Worm (Caenorhabditis elegans) whole organism, L2 larva: ENCODE data around the gene H41C03.1.
A peak's percentile ranks its signal among the peaks of the same experiment; 100 is the strongest.

Source experiments
- C34F6.9 ChIP-seq: fragments of 150-350 bp; optimal IDR thresholded peaks from 2 replicates; lab custom pipeline; 2014; ENCODE audit warnings: missing biosample characterization, missing genetic modification characterization
- F13H6.1 ChIP-seq: sonication (generic microtip); optimal IDR thresholded peaks from 2 replicates; lab custom pipeline; 2016; ENCODE audit warnings: missing genetic modification characterization, missing compliant biosample characterization
- R02D3.7 ChIP-seq: fragments of 150-350 bp; optimal IDR thresholded peaks from 2 replicates; lab custom pipeline; 2014; ENCODE audit warnings: missing biosample characterization, missing genetic modification characterization
- Y55F3AM.14 ChIP-seq: fragments of 200-800 bp; sonication (Bioruptor generic); optimal IDR thresholded peaks from 2 replicates; lab custom pipeline; 2018; ENCODE audit warnings: mild to moderate bottlenecking, missing genetic modification characterization, missing compliant biosample characterization
- alr-1 ChIP-seq: fragments of 150-350 bp; optimal IDR thresholded peaks from 2 replicates; lab custom pipeline; 2014; ENCODE audit warnings: missing biosample characterization, missing genetic modification characterization
- aly-2 ChIP-seq: fragments of 150-350 bp; optimal IDR thresholded peaks from 2 replicates; lab custom pipeline; 2014; ENCODE audit warnings: missing biosample characterization, missing genetic modification characterization
- blmp-1 ChIP-seq: sonication (generic microtip); optimal IDR thresholded peaks from 2 replicates; lab custom pipeline; 2017; ENCODE audit warnings: missing genetic modification characterization, mild to moderate bottlenecking, missing compliant biosample characterization, antibody characterized with exemption, moderate library complexity; ENCODE audit not compliant: insufficient read depth
- ceh-16 ChIP-seq: fragments of 150-350 bp; optimal IDR thresholded peaks from 2 replicates; lab custom pipeline; 2014; ENCODE audit warnings: missing biosample characterization, missing genetic modification characterization
- ceh-82 ChIP-seq: fragments of 150-350 bp; optimal IDR thresholded peaks from 2 replicates; lab custom pipeline; 2014; ENCODE audit warnings: missing biosample characterization, missing genetic modification characterization
- crh-2 ChIP-seq: sonication (generic microtip); optimal IDR thresholded peaks from 2 replicates; lab custom pipeline; 2017; ENCODE audit warnings: missing biosample characterization, missing genetic modification characterization
- dmd-4 ChIP-seq: sonication (generic microtip); optimal IDR thresholded peaks from 2 replicates; lab custom pipeline; 2017; ENCODE audit warnings: missing biosample characterization, missing genetic modification characterization
- egl-27 ChIP-seq: sonication (generic microtip); optimal IDR thresholded peaks from 3 replicates; lab custom pipeline; 2017; ENCODE audit warnings: missing biosample characterization, missing genetic modification reagents, missing genetic modification characterization
- elt-1 ChIP-seq: fragments of 150-350 bp; optimal IDR thresholded peaks from 2 replicates; lab custom pipeline; 2014; ENCODE audit warnings: missing biosample characterization, missing genetic modification characterization
- elt-3 ChIP-seq: sonication (generic microtip); optimal IDR thresholded peaks from 2 replicates; lab custom pipeline; 2017; ENCODE audit warnings: missing biosample characterization, missing genetic modification characterization
- fos-1 ChIP-seq: fragments of 150-350 bp; optimal IDR thresholded peaks from 2 replicates; lab custom pipeline; 2014; ENCODE audit warnings: missing biosample characterization, missing genetic modification characterization
- gmeb-1 ChIP-seq: fragments of 150-350 bp; optimal IDR thresholded peaks from 2 replicates; lab custom pipeline; 2014; ENCODE audit warnings: missing biosample characterization, missing genetic modification characterization
- lin-11 ChIP-seq: fragments of 150-350 bp; sonication (generic microtip); optimal IDR thresholded peaks from 2 replicates; lab custom pipeline; 2014; ENCODE audit warnings: missing biosample characterization, missing genetic modification characterization, inconsistent platforms, mixed read lengths
- lin-13 ChIP-seq: fragments of 150-350 bp; optimal IDR thresholded peaks from 2 replicates; lab custom pipeline; 2014; ENCODE audit warnings: missing biosample characterization, missing genetic modification reagents, missing genetic modification characterization
- lsy-2 ChIP-seq, 2 experiments: fragments of 150-350 bp in 1 of 2; sonication (generic microtip) in 1 of 2; optimal IDR thresholded peaks; 2 replicates each; lab custom pipeline; 2014 to 2017; ENCODE audit warnings: missing biosample characterization in 2 of 2, missing genetic modification characterization in 2 of 2
- mbf-1 ChIP-seq: sonication (generic microtip); optimal IDR thresholded peaks from 2 replicates; lab custom pipeline; 2017; ENCODE audit warnings: missing biosample characterization, missing genetic modification characterization
- mdl-1 ChIP-seq, 2 experiments: fragments of 150-350 bp in 1 of 2; sonication (generic microtip) in 1 of 2; optimal IDR thresholded peaks; 2 replicates each; lab custom pipeline; 2017; ENCODE audit warnings: missing biosample characterization in 2 of 2, missing genetic modification characterization in 2 of 2
- nhr-10 ChIP-seq: sonication (generic microtip); optimal IDR thresholded peaks from 2 replicates; lab custom pipeline; 2017; ENCODE audit warnings: missing biosample characterization, missing genetic modification characterization
- nhr-12 ChIP-seq: fragments of 150-350 bp; optimal IDR thresholded peaks from 2 replicates; lab custom pipeline; 2014; ENCODE audit warnings: missing biosample characterization, missing genetic modification characterization
- nhr-129 ChIP-seq: fragments of 150-350 bp; optimal IDR thresholded peaks from 2 replicates; lab custom pipeline; 2014; ENCODE audit warnings: missing biosample characterization, missing genetic modification characterization
- nhr-21 ChIP-seq: fragments of 150-350 bp; optimal IDR thresholded peaks from 2 replicates; lab custom pipeline; 2014; ENCODE audit warnings: missing biosample characterization, missing genetic modification characterization
- nhr-23 ChIP-seq: fragments of 150-350 bp; optimal IDR thresholded peaks from 2 replicates; lab custom pipeline; 2014; ENCODE audit warnings: missing biosample characterization, missing genetic modification reagents, missing genetic modification characterization
- nhr-237 ChIP-seq: fragments of 150-350 bp; optimal IDR thresholded peaks from 2 replicates; lab custom pipeline; 2014; ENCODE audit warnings: missing biosample characterization, missing genetic modification characterization
- nhr-25 ChIP-seq: fragments of 150-350 bp; sonication (generic microtip); optimal IDR thresholded peaks from 3 replicates; lab custom pipeline; 2014; ENCODE audit warnings: missing biosample characterization, missing genetic modification characterization
- nhr-6 ChIP-seq: fragments of 150-350 bp; optimal IDR thresholded peaks from 2 replicates; lab custom pipeline; 2014; ENCODE audit warnings: missing biosample characterization, missing genetic modification characterization
- peb-1 ChIP-seq: fragments of 150-350 bp; optimal IDR thresholded peaks from 2 replicates; lab custom pipeline; 2014; ENCODE audit warnings: missing biosample characterization, missing genetic modification characterization
- sem-4 ChIP-seq: fragments of 150-350 bp; optimal IDR thresholded peaks from 2 replicates; lab custom pipeline; 2014; ENCODE audit warnings: missing biosample characterization, missing genetic modification reagents, missing genetic modification characterization
- sma-3 ChIP-seq: sonication (generic microtip); optimal IDR thresholded peaks from 2 replicates; lab custom pipeline; 2016; ENCODE audit warnings: missing genetic modification reagents, missing genetic modification characterization, missing compliant biosample characterization
- sma-9 ChIP-seq, 2 experiments: fragments of 150-350 bp in 1 of 2; sonication (generic microtip) in 1 of 2; optimal IDR thresholded peaks; 2 replicates each; lab custom pipeline; 2014 to 2016; ENCODE audit warnings: missing genetic modification characterization in 2 of 2, mild to moderate bottlenecking in 1 of 2, missing biosample characterization in 1 of 2, missing compliant biosample characterization in 1 of 2, missing genetic modification reagents in 1 of 2, moderate library complexity in 1 of 2
- snpc-4 ChIP-seq: fragments of 150-350 bp; optimal IDR thresholded peaks from 2 replicates; lab custom pipeline; 2014; ENCODE audit warnings: missing biosample characterization, missing genetic modification characterization
- unc-39 ChIP-seq: fragments of 150-350 bp; optimal IDR thresholded peaks from 2 replicates; lab custom pipeline; 2014; ENCODE audit warnings: missing biosample characterization, missing genetic modification characterization
- unc-55 ChIP-seq: fragments of 150-350 bp; sonication (generic microtip); optimal IDR thresholded peaks from 3 replicates; lab custom pipeline; 2014; ENCODE audit warnings: missing biosample characterization, missing genetic modification reagents, missing genetic modification characterization
- unc-62 ChIP-seq: fragments of 150-350 bp; optimal IDR thresholded peaks from 2 replicates; lab custom pipeline; 2014; ENCODE audit warnings: missing biosample characterization, missing genetic modification reagents, missing genetic modification characterization
- zag-1 ChIP-seq: fragments of 150-350 bp; optimal IDR thresholded peaks from 2 replicates; lab custom pipeline; 2014; ENCODE audit warnings: missing biosample characterization, missing genetic modification characterization
- ztf-11 ChIP-seq: sonication (generic microtip); optimal IDR thresholded peaks from 2 replicates; lab custom pipeline; 2017; ENCODE audit warnings: missing biosample characterization, missing genetic modification characterization
- ztf-4 ChIP-seq: fragments of 150-350 bp; optimal IDR thresholded peaks from 2 replicates; lab custom pipeline; 2014; ENCODE audit warnings: missing biosample characterization, missing genetic modification characterization

Gene H41C03.1

ce11 chrII:5845441-5845840 is 8.8 kb upstream of the H41C03.1 start, which contains the start of the genes ZK1248.17 and H41C03.3:
TSS of gene ZK1248.17 (minus strand) at chrII:5845541.
TSS of gene H41C03.3 (plus strand) at chrII:5845777.
- no peak for TF ChIP-seq unc-55 (GFP tag; lab: Kevin White, UChicago)
- no peak for TF ChIP-seq nhr-237
- TF ChIP-seq sma-9 (GFP tag; optimal IDR thresholded peaks at IDR 0.05; lab: Kevin White, UChicago), result no peak
- TF ChIP-seq sma-9 (tag; optimal IDR thresholded peaks at IDR 0.05; lab: Kevin White, UChicago), result no peak
- TF ChIP-seq peb-1, result no peak
- TF ChIP-seq C34F6.9, result no peak
- TF ChIP-seq sem-4 (tag; lab: Kevin White, UChicago), result no peak
- TF ChIP-seq ceh-16, result no peak
- TF ChIP-seq ztf-11, result no peak
- TF ChIP-seq nhr-6 (tag; lab: Kevin White, UChicago), result no peak
- no peak for TF ChIP-seq sma-3 (GFP tag; lab: Kevin White, UChicago)
- no peak for TF ChIP-seq egl-27 (tag; lab: Kevin White, UChicago)
- TF ChIP-seq lsy-2 (tag; optimal IDR thresholded peaks at IDR 0.05; lab: Kevin White, UChicago), result no peak

- TF ChIP-seq nhr-10, result no peak
- TF ChIP-seq fos-1 (tag; lab: Kevin White, UChicago), result peak; percentile 25
- TF ChIP-seq crh-2 (tag; lab: Kevin White, UChicago), result no peak
- TF ChIP-seq egl-27 (tag; lab: Kevin White, UChicago), result no peak
- TF ChIP-seq ceh-16, result no peak
- no peak for TF ChIP-seq sem-4 (tag; lab: Kevin White, UChicago)
Observed at ce11 chrII:5846181-5846580, 8.0 kb upstream of the H41C03.1 start.

ce11 chrII:5852007-5852406 is 2.2 kb upstream of the H41C03.1 start, which contains the start of gene H41C03.2:
TSS of gene H41C03.2 (minus strand) at chrII:5852107.
- no peak for TF ChIP-seq nhr-10
- no peak for TF ChIP-seq aly-2 (tag; lab: Kevin White, UChicago)
- TF ChIP-seq ztf-11, result no peak
- no peak for TF ChIP-seq C34F6.9
- TF ChIP-seq R02D3.7 (tag; lab: Kevin White, UChicago), result no peak
- no peak for TF ChIP-seq alr-1
- no peak for TF ChIP-seq elt-1 (tag; lab: Kevin White, UChicago)
- TF ChIP-seq nhr-6 (tag; lab: Kevin White, UChicago), result no peak
- TF ChIP-seq ztf-4 (tag; lab: Kevin White, UChicago), result no peak
- TF ChIP-seq nhr-12 (tag; lab: Kevin White, UChicago), result no peak

ce11 chrII:5853261-5853660 is 961 bp upstream of the H41C03.1 start:
- TF ChIP-seq nhr-25 (no peak), nhr-10 (no peak), unc-62 (GFP tag; lab: Kevin White, UChicago) (no peak), lin-11 (tag; lab: Kevin White, UChicago) (no peak), unc-55 (GFP tag; lab: Kevin White, UChicago) (no peak), unc-39 (tag; lab: Kevin White, UChicago) (no peak), sma-9 (GFP tag; optimal IDR thresholded peaks at IDR 0.05; lab: Kevin White, UChicago) (peak; percentile 18), sma-9 (tag; optimal IDR thresholded peaks at IDR 0.05; lab: Kevin White, UChicago) (no peak), ceh-82 (no peak), peb-1 (no peak), ceh-16 (no peak), nhr-6 (tag; lab: Kevin White, UChicago) (no peak), egl-27 (tag; lab: Kevin White, UChicago) (peak; percentile 30), alr-1 (no peak), nhr-129 (tag; lab: Kevin White, UChicago) (no peak), Y55F3AM.14 (GFP tag; lab: Kevin White, UChicago) (no peak), fos-1 (tag; lab: Kevin White, UChicago) (no peak), F13H6.1 (tag; lab: Kevin White, UChicago) (no peak), mdl-1 (tag; optimal IDR thresholded peaks at IDR 0.05; lab: Kevin White, UChicago) (no peak), dmd-4 (tag; lab: Kevin White, UChicago) (no peak), nhr-23 (tag; lab: Kevin White, UChicago) (no peak), ztf-4 (tag; lab: Kevin White, UChicago) (no peak), mbf-1 (tag; lab: Kevin White, UChicago) (no peak), blmp-1 (peak; percentile 28), elt-1 (tag; lab: Kevin White, UChicago) (no peak), crh-2 (tag; lab: Kevin White, UChicago) (no peak), elt-3 (tag; lab: Kevin White, UChicago) (no peak), gmeb-1 (tag; lab: Kevin White, UChicago) (no peak), lin-13 (no peak), R02D3.7 (tag; lab: Kevin White, UChicago) (no peak), sma-3 (GFP tag; lab: Kevin White, UChicago) (peak; percentile 16), nhr-21 (tag; lab: Kevin White, UChicago) (peak; percentile 60), zag-1 (tag; lab: Kevin White, UChicago) (no peak), snpc-4 (tag; lab: Kevin White, UChicago) (no peak)
